Fruit fly (Drosophila melanogaster) whole organism, embryonic: ENCODE data around the gene Sqor.

Experiments
- CG10366 ChIP-seq: fragments of 200-800 bp; sonication (Bioruptor generic); IDR thresholded peaks from 2 replicates; pipeline ENCODE4 v1.3.6; 2022; ENCODE audit warnings: missing biosample characterization, missing genetic modification characterization
- CG10565 ChIP-seq: fragments of 200-800 bp; sonication (Bioruptor generic); optimal IDR thresholded peaks from 3 replicates; lab custom pipeline; 2016; ENCODE audit warnings: missing biosample characterization, mild to moderate bottlenecking, missing genetic modification characterization
- CG12659 ChIP-seq: fragments of 200-800 bp; sonication (Bioruptor generic); optimal IDR thresholded peaks from 3 replicates; lab custom pipeline; 2017; ENCODE audit warnings: mild to moderate bottlenecking, missing biosample characterization, missing genetic modification reagents, missing genetic modification characterization
- CG13287 ChIP-seq: fragments of 200-800 bp; sonication (Bioruptor generic); IDR thresholded peaks from 2 replicates; pipeline ENCODE4 v1.3.6; 2022; ENCODE audit warnings: missing biosample characterization, missing genetic modification characterization; ENCODE audit not compliant: partially characterized antibody
- CG13624 ChIP-seq: fragments of 200-800 bp; sonication (Bioruptor generic); optimal IDR thresholded peaks from 2 replicates; lab custom pipeline; 2016; ENCODE audit warnings: missing biosample characterization, missing genetic modification characterization
- CG15073 ChIP-seq: fragments of 200-800 bp; sonication (Bioruptor generic); optimal IDR thresholded peaks from 2 replicates; lab custom pipeline; 2016; ENCODE audit warnings: missing biosample characterization, missing genetic modification characterization
- CG1603 ChIP-seq: fragments of 200-800 bp; sonication (Bioruptor generic); optimal IDR thresholded peaks from 2 replicates; lab custom pipeline; 2019; ENCODE audit warnings: missing biosample characterization, mild to moderate bottlenecking, missing genetic modification characterization, moderate library complexity
- CG17186 ChIP-seq: fragments of 200-800 bp; sonication (Bioruptor generic); optimal IDR thresholded peaks from 3 replicates; lab custom pipeline; 2017; ENCODE audit warnings: missing biosample characterization, missing genetic modification reagents, missing genetic modification characterization
- CG17328 ChIP-seq: fragments of 200-800 bp; sonication (Bioruptor generic); IDR thresholded peaks from 2 replicates; pipeline ENCODE4 v1.3.6; 2022; ENCODE audit warnings: missing biosample characterization, missing genetic modification characterization
- CG17359 ChIP-seq: fragments of 200-800 bp; sonication (Bioruptor generic); optimal IDR thresholded peaks from 3 replicates; lab custom pipeline; 2018; ENCODE audit warnings: missing biosample characterization, mild to moderate bottlenecking, missing genetic modification characterization, moderate library complexity
- CG18764 ChIP-seq: fragments of 200-800 bp; sonication (Bioruptor generic); optimal IDR thresholded peaks from 3 replicates; lab custom pipeline; 2016; ENCODE audit warnings: missing biosample characterization, missing genetic modification characterization
- CG2202 ChIP-seq: fragments of 200-800 bp; sonication (Bioruptor generic); optimal IDR thresholded peaks from 2 replicates; lab custom pipeline; 2018; ENCODE audit warnings: missing biosample characterization, mild to moderate bottlenecking, missing genetic modification characterization
- CG30403 ChIP-seq: fragments of 200-800 bp; sonication (Bioruptor generic); optimal IDR thresholded peaks from 3 replicates; lab custom pipeline; 2016; ENCODE audit warnings: missing biosample characterization, missing genetic modification characterization
- CG3281 ChIP-seq: fragments of 200-800 bp; sonication (Bioruptor generic); optimal IDR thresholded peaks from 3 replicates; lab custom pipeline; 2017; ENCODE audit warnings: missing biosample characterization, mild to moderate bottlenecking, missing genetic modification characterization
- CG34376 ChIP-seq: fragments of 200-800 bp; sonication (Bioruptor generic); optimal IDR thresholded peaks from 2 replicates; lab custom pipeline; 2018; ENCODE audit warnings: missing biosample characterization, mild to moderate bottlenecking, missing genetic modification characterization
- CG4854 ChIP-seq: fragments of 200-800 bp; sonication (Bioruptor generic); optimal IDR thresholded peaks from 2 replicates; lab custom pipeline; 2016; ENCODE audit warnings: missing biosample characterization, missing genetic modification characterization, inconsistent platforms
- CG6654 ChIP-seq: fragments of 200-800 bp; sonication (Bioruptor generic); optimal IDR thresholded peaks from 2 replicates; lab custom pipeline; 2017; ENCODE audit warnings: missing biosample characterization, mild to moderate bottlenecking, missing genetic modification characterization
- CG6689 ChIP-seq: fragments of 200-800 bp; sonication (Bioruptor generic); IDR thresholded peaks from 2 replicates; pipeline ENCODE4 v1.3.6; 2022; ENCODE audit warnings: missing biosample characterization, missing genetic modification characterization
- CG7556 ChIP-seq: fragments of 200-800 bp; sonication (Bioruptor generic); optimal IDR thresholded peaks from 2 replicates; lab custom pipeline; 2017; ENCODE audit warnings: missing biosample characterization, mild to moderate bottlenecking, missing genetic modification characterization
- CG8478 ChIP-seq: fragments of >200 bp; optimal IDR thresholded peaks from 2 replicates; lab custom pipeline; 2018
- CTCF ChIP-seq: fragments of 200-800 bp; sonication (Bioruptor generic); optimal IDR thresholded peaks from 2 replicates; lab custom pipeline; 2017; ENCODE audit warnings: missing biosample characterization, mild to moderate bottlenecking, missing genetic modification characterization, moderate library complexity
- CkIIα-i1 ChIP-seq: fragments of 200-800 bp; sonication (Bioruptor generic); IDR thresholded peaks from 2 replicates; pipeline ENCODE4 v1.3.6; 2022; ENCODE audit warnings: missing biosample characterization, missing genetic modification characterization
- Dad ChIP-seq: fragments of 200-800 bp; sonication (Bioruptor generic); optimal IDR thresholded peaks from 3 replicates; lab custom pipeline; 2016; ENCODE audit warnings: missing biosample characterization, missing genetic modification characterization
- Deaf1 ChIP-seq: fragments of 200-800 bp; optimal IDR thresholded peaks from 3 replicates; lab custom pipeline; 2019; ENCODE audit warnings: missing biosample characterization, mild to moderate bottlenecking, missing genetic modification characterization, moderate library complexity
- Dip3 ChIP-seq: fragments of 200-800 bp; sonication (Bioruptor generic); optimal IDR thresholded peaks from 3 replicates; lab custom pipeline; 2016; ENCODE audit warnings: missing biosample characterization, missing genetic modification characterization
- E2f2 ChIP-seq: fragments of 200-800 bp; sonication (Bioruptor generic); IDR thresholded peaks from 2 replicates; pipeline ENCODE4 v1.3.6; 2022; ENCODE audit warnings: missing biosample characterization, missing genetic modification characterization
- Fer3 ChIP-seq: fragments of 200-800 bp; sonication (Bioruptor generic); optimal IDR thresholded peaks from 2 replicates; lab custom pipeline; 2018; ENCODE audit warnings: missing biosample characterization, mild to moderate bottlenecking, missing genetic modification characterization, moderate library complexity
- HHEX ChIP-seq: fragments of 200-800 bp; sonication (Bioruptor generic); optimal IDR thresholded peaks from 3 replicates; lab custom pipeline; 2017; ENCODE audit warnings: missing biosample characterization, mild to moderate bottlenecking, missing genetic modification characterization, missing genetic modification reagents
- Mrtf ChIP-seq: fragments of 200-800 bp; sonication (Bioruptor generic); IDR thresholded peaks from 3 replicates; pipeline ENCODE4 v1.3.6; 2022; ENCODE audit warnings: missing biosample characterization, missing genetic modification characterization
- NfI ChIP-seq: fragments of 200-800 bp; sonication (Bioruptor generic); optimal IDR thresholded peaks from 3 replicates; lab custom pipeline; 2018; ENCODE audit warnings: missing biosample characterization, mild to moderate bottlenecking, missing genetic modification characterization, moderate library complexity
- Oli ChIP-seq: fragments of 200-800 bp; sonication (Bioruptor generic); optimal IDR thresholded peaks from 2 replicates; lab custom pipeline; 2018; ENCODE audit warnings: missing biosample characterization, mild to moderate bottlenecking, missing genetic modification characterization, moderate library complexity
- Rfx ChIP-seq: fragments of 200-800 bp; sonication (Bioruptor generic); IDR thresholded peaks from 2 replicates; pipeline ENCODE4 v1.3.6; 2022; ENCODE audit warnings: missing biosample characterization, missing genetic modification characterization
- TFAM ChIP-seq: fragments of 200-800 bp; sonication (Bioruptor generic); optimal IDR thresholded peaks from 2 replicates; lab custom pipeline; 2017; ENCODE audit warnings: missing biosample characterization, missing genetic modification characterization, inconsistent platforms
- az2 ChIP-seq: fragments of 200-800 bp; sonication (Bioruptor generic); optimal IDR thresholded peaks from 3 replicates; lab custom pipeline; 2016; ENCODE audit warnings: missing biosample characterization, missing genetic modification characterization
- emc ChIP-seq: fragments of 200-800 bp; sonication (Bioruptor generic); optimal IDR thresholded peaks from 2 replicates; lab custom pipeline; 2016; ENCODE audit warnings: missing biosample characterization, missing genetic modification characterization
- gcm2 ChIP-seq: fragments of 200-800 bp; sonication (Bioruptor generic); optimal IDR thresholded peaks from 2 replicates; lab custom pipeline; 2016; ENCODE audit warnings: missing biosample characterization, missing genetic modification characterization
- her ChIP-seq: fragments of 200-800 bp; sonication (Bioruptor generic); optimal IDR thresholded peaks from 2 replicates; lab custom pipeline; 2016; ENCODE audit warnings: missing biosample characterization, missing genetic modification characterization
- ind ChIP-seq: fragments of 200-800 bp; sonication (Bioruptor generic); optimal IDR thresholded peaks from 3 replicates; lab custom pipeline; 2016; ENCODE audit warnings: missing biosample characterization, missing genetic modification characterization
- oc ChIP-seq: fragments of 200-800 bp; sonication (Bioruptor generic); optimal IDR thresholded peaks from 2 replicates; lab custom pipeline; 2018; ENCODE audit warnings: missing biosample characterization, mild to moderate bottlenecking, missing genetic modification characterization, moderate library complexity
- org-1 ChIP-seq: fragments of 200-800 bp; sonication (Bioruptor generic); optimal IDR thresholded peaks from 2 replicates; lab custom pipeline; 2017; ENCODE audit warnings: missing biosample characterization, missing genetic modification characterization
- otp ChIP-seq: fragments of 200-800 bp; sonication (Bioruptor generic); IDR thresholded peaks from 3 replicates; pipeline ENCODE4, ENCODE4 v1.3.6; 2022; ENCODE audit warnings: missing biosample characterization, missing genetic modification characterization
- pnt ChIP-seq: fragments of 200-800 bp; sonication (Bioruptor generic); optimal IDR thresholded peaks from 3 replicates; lab custom pipeline; 2016; ENCODE audit warnings: missing biosample characterization, missing genetic modification characterization
- pros ChIP-seq: fragments of 200-800 bp; sonication (Bioruptor generic); optimal IDR thresholded peaks from 3 replicates; lab custom pipeline; 2019; ENCODE audit warnings: missing biosample characterization, mild to moderate bottlenecking, missing genetic modification characterization, moderate library complexity
- run ChIP-seq: fragments of 200-800 bp; sonication (Bioruptor generic); optimal IDR thresholded peaks from 3 replicates; lab custom pipeline; 2018; ENCODE audit warnings: missing biosample characterization, mild to moderate bottlenecking, missing genetic modification characterization
- salm ChIP-seq: fragments of 200-800 bp; sonication (Bioruptor generic); optimal IDR thresholded peaks from 2 replicates; lab custom pipeline; 2018; ENCODE audit warnings: missing biosample characterization, mild to moderate bottlenecking, missing genetic modification characterization
- scrt ChIP-seq: fragments of 200-800 bp; sonication (Bioruptor generic); optimal IDR thresholded peaks from 2 replicates; lab custom pipeline; 2018; ENCODE audit warnings: missing biosample characterization, mild to moderate bottlenecking, missing genetic modification characterization, moderate library complexity
- tna ChIP-seq: fragments of 200-800 bp; sonication (Bioruptor generic); IDR thresholded peaks from 2 replicates; pipeline ENCODE4 v1.3.6; 2022; ENCODE audit warnings: missing biosample characterization, missing genetic modification characterization; ENCODE audit not compliant: partially characterized antibody
- unpg ChIP-seq: fragments of 200-800 bp; sonication (Bioruptor generic); optimal IDR thresholded peaks from 3 replicates; lab custom pipeline; 2018; ENCODE audit warnings: missing biosample characterization, mild to moderate bottlenecking, missing genetic modification characterization, moderate library complexity
- wor ChIP-seq: fragments of 200-800 bp; sonication (Bioruptor generic); IDR thresholded peaks from 2 replicates; pipeline ENCODE4 v1.3.6; 2022; ENCODE audit warnings: missing biosample characterization, missing genetic modification characterization
- zen ChIP-seq: fragments of 200-800 bp; sonication (Bioruptor generic); optimal IDR thresholded peaks from 3 replicates; lab custom pipeline; 2018; ENCODE audit warnings: missing biosample characterization, mild to moderate bottlenecking, missing genetic modification characterization, moderate library complexity
- zf30C ChIP-seq: fragments of 200-800 bp; sonication (Bioruptor generic); optimal IDR thresholded peaks from 3 replicates; lab custom pipeline; 2018; ENCODE audit warnings: missing biosample characterization, mild to moderate bottlenecking, missing genetic modification characterization

Gene Sqor

dm6 chr3L:4230357-4230901, 9.5 kb upstream of the Sqor start (continued):
- peak; percentile 95 for TF ChIP-seq CG6689 (GFP tag; lab: Robert Waterston, UW)
- peak; percentile 90 for TF ChIP-seq pros (GFP tag; lab: Kevin White, UChicago)
- TF ChIP-seq CG34376 (GFP tag; lab: Kevin White, UChicago), result peak; percentile 26
- peak; percentile 76 for TF ChIP-seq CG13624 (GFP tag; lab: Kevin White, UChicago)
- TF ChIP-seq CG6654 (GFP tag; lab: Kevin White, UChicago), result peak; percentile 82
- TF ChIP-seq zf30C (GFP tag; lab: Kevin White, UChicago), result peak; percentile 99
- TF ChIP-seq CG12659, result peak; percentile 90
- peak; percentile 91 for TF ChIP-seq salm (tag; lab: Kevin White, UChicago)
- peak; percentile 86 for TF ChIP-seq HHEX (GFP tag; lab: Kevin White, UChicago)
- TF ChIP-seq CG10565 (GFP tag; lab: Kevin White, UChicago), result peak; percentile 66
- peak; percentile 92 for TF ChIP-seq unpg (GFP tag; lab: Kevin White, UChicago)
- peak; percentile 83 for TF ChIP-seq Mrtf (GFP tag; lab: Robert Waterston, UW)
- TF ChIP-seq zen, result peak; percentile 99
- TF ChIP-seq TFAM, result peak; percentile 85
- peak; percentile 91 for TF ChIP-seq otp (GFP tag; lab: Robert Waterston, UW)
- peak; percentile 91 for TF ChIP-seq Dad (GFP tag; lab: Kevin White, UChicago)
- TF ChIP-seq CG13287, result no peak
- peak; percentile 64 for TF ChIP-seq Deaf1 (tag; lab: Kevin White, UChicago)
- peak; percentile 71 for TF ChIP-seq scrt (GFP tag; lab: Kevin White, UChicago)
- peak; percentile 96 for TF ChIP-seq pnt (GFP tag; lab: Kevin White, UChicago)
- TF ChIP-seq Rfx, result peak; percentile 69
- peak; percentile 79 for TF ChIP-seq her (GFP tag; lab: Kevin White, UChicago)
- peak; percentile 79 for TF ChIP-seq CG17186
- peak; percentile 58 for TF ChIP-seq CG3281 (GFP tag; lab: Kevin White, UChicago)
- TF ChIP-seq Dip3 (GFP tag; lab: Kevin White, UChicago), result peak; percentile 54
- peak; percentile 66 for TF ChIP-seq CG15073 (GFP tag; lab: Kevin White, UChicago)
- TF ChIP-seq run, result peak; percentile 85
- peak; percentile 85 for TF ChIP-seq CG4854 (GFP tag; lab: Kevin White, UChicago)
- peak; percentile 94 for TF ChIP-seq CG30403
- TF ChIP-seq tna (GFP tag; lab: Robert Waterston, UW), result no peak
- peak; percentile 67; the same call in 1 of the 2 replicates for TF ChIP-seq E2f2 (GFP tag; lab: Robert Waterston, UW)
- TF ChIP-seq CG18764 (GFP tag; lab: Kevin White, UChicago), result peak; percentile 86
- peak; percentile 95 for TF ChIP-seq CG2202 (tag; lab: Kevin White, UChicago)
- TF ChIP-seq CG10366 (GFP tag; lab: Robert Waterston, UW), result peak; percentile 83
- peak; percentile 94 for TF ChIP-seq CG1603 (tag; lab: Kevin White, UChicago)
- peak; percentile 82 for TF ChIP-seq NfI (GFP tag; lab: Kevin White, UChicago)
- peak; percentile 17 for TF ChIP-seq CG8478 (lab: Kevin White, UChicago)
- TF ChIP-seq gcm2, result peak; percentile 72
- TF ChIP-seq CkIIα-i1 (GFP tag; lab: Robert Waterston, UW), result no peak
- peak; percentile 92 for TF ChIP-seq CG17328 (GFP tag; lab: Robert Waterston, UW)
- peak; percentile 94 for TF ChIP-seq CG17359 (tag; lab: Kevin White, UChicago)
- peak; percentile 44 for TF ChIP-seq CTCF
- TF ChIP-seq emc (GFP tag; lab: Kevin White, UChicago), result peak; percentile 62
- TF ChIP-seq CG7556 (GFP tag; lab: Kevin White, UChicago), result peak; percentile 94
- TF ChIP-seq Fer3 (tag; lab: Kevin White, UChicago), result peak; percentile 80
- TF ChIP-seq wor (GFP tag; lab: Robert Waterston, UW), result peak; percentile 91
- TF ChIP-seq ind (GFP tag; lab: Kevin White, UChicago), result peak; percentile 88
- peak; percentile 91 for TF ChIP-seq oc (tag; lab: Kevin White, UChicago)
- TF ChIP-seq az2, result peak; percentile 95
- TF ChIP-seq org-1 (GFP tag; lab: Kevin White, UChicago), result peak; percentile 92
- peak; percentile 96 for TF ChIP-seq Oli
